Fruit fly (Drosophila melanogaster) whole organism, prepupa: ENCODE data around the gene Mrp4.

Experiments
- Blimp-1 ChIP-seq: fragments of 200-800 bp; sonication (Bioruptor generic); optimal IDR thresholded peaks from 3 replicates; lab custom pipeline; 2017; ENCODE audit warnings: missing biosample characterization, missing genetic modification characterization, mild to moderate bottlenecking, moderate library complexity, missing genetic modification reagents
- CG10631 ChIP-seq: fragments of 200-800 bp; sonication (Bioruptor generic); optimal IDR thresholded peaks from 2 replicates; lab custom pipeline; 2016; ENCODE audit warnings: missing biosample characterization, missing genetic modification characterization
- CG10669 ChIP-seq: fragments of 200-800 bp; sonication (Bioruptor generic); optimal IDR thresholded peaks from 3 replicates; lab custom pipeline; 2018; ENCODE audit warnings: missing biosample characterization, mild to moderate bottlenecking, missing genetic modification characterization, moderate library complexity
- CG11294 ChIP-seq: fragments of 200-800 bp; sonication (Bioruptor generic); IDR thresholded peaks from 2 replicates; pipeline ENCODE4 v1.3.6; 2022; ENCODE audit warnings: missing biosample characterization, missing genetic modification characterization
- CG11762 ChIP-seq: fragments of 200-800 bp; sonication (Bioruptor generic); optimal IDR thresholded peaks from 3 replicates; lab custom pipeline; 2016; ENCODE audit warnings: missing biosample characterization, missing genetic modification characterization; ENCODE audit not compliant: insufficient read depth
- CG1621 ChIP-seq: fragments of 200-800 bp; sonication (Bioruptor generic); optimal IDR thresholded peaks from 3 replicates; lab custom pipeline; 2018; ENCODE audit warnings: missing biosample characterization, mild to moderate bottlenecking, missing genetic modification characterization
- CG16779 ChIP-seq: fragments of 200-800 bp; sonication (Bioruptor generic); optimal IDR thresholded peaks from 3 replicates; lab custom pipeline; 2017; ENCODE audit warnings: missing biosample characterization, mild to moderate bottlenecking, missing genetic modification characterization
- CG3032 ChIP-seq: fragments of 200-800 bp; optimal IDR thresholded peaks from 2 replicates; lab custom pipeline; 2019; ENCODE audit warnings: missing biosample characterization, mild to moderate bottlenecking, missing genetic modification characterization, moderate library complexity
- CG31627 ChIP-seq: fragments of 200-800 bp; sonication (Bioruptor generic); optimal IDR thresholded peaks from 3 replicates; lab custom pipeline; 2016; ENCODE audit warnings: missing biosample characterization, missing genetic modification characterization
- CG32006 ChIP-seq: fragments of 200-800 bp; sonication (Bioruptor generic); optimal IDR thresholded peaks from 3 replicates; lab custom pipeline; 2017; ENCODE audit warnings: missing biosample characterization, mild to moderate bottlenecking, missing genetic modification characterization
- CG34406 ChIP-seq: fragments of 200-800 bp; sonication (Bioruptor generic); optimal IDR thresholded peaks from 3 replicates; lab custom pipeline; 2016; ENCODE audit warnings: missing biosample characterization, missing genetic modification characterization
- CG3919 ChIP-seq: fragments of 200-800 bp; sonication (Bioruptor generic); optimal IDR thresholded peaks from 3 replicates; lab custom pipeline; 2016; ENCODE audit warnings: missing biosample characterization, missing genetic modification characterization
- CG6792 ChIP-seq: fragments of 200-800 bp; sonication (Bioruptor generic); optimal IDR thresholded peaks from 3 replicates; lab custom pipeline; 2016; ENCODE audit warnings: missing biosample characterization, missing genetic modification characterization
- CG6808 ChIP-seq: fragments of 200-800 bp; sonication (Bioruptor generic); optimal IDR thresholded peaks from 3 replicates; lab custom pipeline; 2017; ENCODE audit warnings: missing biosample characterization, missing genetic modification characterization, mild to moderate bottlenecking, moderate library complexity, missing genetic modification reagents
- CG6854 ChIP-seq: fragments of 200-800 bp; sonication (Bioruptor generic); optimal IDR thresholded peaks from 2 replicates; lab custom pipeline; 2017; ENCODE audit warnings: missing biosample characterization, mild to moderate bottlenecking, missing genetic modification characterization
- CG7368 ChIP-seq: fragments of 200-800 bp; sonication (Bioruptor generic); optimal IDR thresholded peaks from 3 replicates; lab custom pipeline; 2016; ENCODE audit warnings: missing biosample characterization, missing genetic modification characterization
- CG8119 ChIP-seq: fragments of 200-800 bp; sonication (Bioruptor generic); IDR thresholded peaks from 3 replicates; pipeline ENCODE4 v1.3.6; 2022; ENCODE audit warnings: missing biosample characterization, missing genetic modification characterization
- CG8319 ChIP-seq: fragments of 200-800 bp; sonication (Bioruptor generic); optimal IDR thresholded peaks from 3 replicates; lab custom pipeline; 2016; ENCODE audit warnings: missing biosample characterization, missing genetic modification characterization
- CG8632 ChIP-seq: fragments of 200-800 bp; sonication (Bioruptor generic); optimal IDR thresholded peaks from 3 replicates; lab custom pipeline; 2016; ENCODE audit warnings: missing biosample characterization, missing genetic modification characterization
- CG9139 ChIP-seq: fragments of 200-800 bp; sonication (Bioruptor generic); optimal IDR thresholded peaks from 3 replicates; lab custom pipeline; 2017; ENCODE audit warnings: missing biosample characterization, mild to moderate bottlenecking, missing genetic modification characterization
- Eip75B ChIP-seq: fragments of 200-800 bp; sonication (Bioruptor generic); optimal IDR thresholded peaks from 3 replicates; lab custom pipeline; 2016; ENCODE audit warnings: missing biosample characterization, missing genetic modification characterization
- Eip78C ChIP-seq: fragments of 200-800 bp; sonication (Bioruptor generic); peaks from one replicate; lab custom pipeline; 2016; ENCODE audit warnings: missing biosample characterization, missing genetic modification characterization
- Eip93F ChIP-seq: fragments of 200-800 bp; sonication (Bioruptor generic); optimal IDR thresholded peaks from 2 replicates; lab custom pipeline; 2016; ENCODE audit warnings: missing biosample characterization, mild to moderate bottlenecking, missing genetic modification characterization
- Ets96B ChIP-seq: fragments of 200-800 bp; optimal IDR thresholded peaks from 2 replicates; lab custom pipeline; 2019; ENCODE audit warnings: missing biosample characterization, mild to moderate bottlenecking, missing genetic modification characterization, moderate library complexity
- Gug ChIP-seq: fragments of 200-800 bp; sonication (Bioruptor generic); IDR thresholded peaks from 2 replicates; pipeline ENCODE4 v1.3.6; 2022; ENCODE audit warnings: missing biosample characterization, missing genetic modification characterization
- Hr38 ChIP-seq: sonication (Bioruptor generic); optimal IDR thresholded peaks from 2 replicates; lab custom pipeline; 2016; ENCODE audit warnings: missing biosample characterization, missing genetic modification characterization
- Hr4 ChIP-seq: fragments of 200-800 bp; sonication (Bioruptor generic); optimal IDR thresholded peaks from 3 replicates; lab custom pipeline; 2016; ENCODE audit warnings: missing biosample characterization, missing genetic modification characterization
- Lpt ChIP-seq: fragments of 200-800 bp; sonication (Bioruptor generic); optimal IDR thresholded peaks from 3 replicates; lab custom pipeline; 2016; ENCODE audit warnings: missing biosample characterization, missing genetic modification characterization
- Met ChIP-seq: fragments of 200-800 bp; sonication (Bioruptor generic); optimal IDR thresholded peaks from 3 replicates; lab custom pipeline; 2016; ENCODE audit warnings: missing biosample characterization, missing genetic modification characterization
- Sox102F ChIP-seq: fragments of 200-800 bp; sonication (Bioruptor generic); optimal IDR thresholded peaks from 2 replicates; lab custom pipeline; 2016; ENCODE audit warnings: missing biosample characterization, mild to moderate bottlenecking, missing genetic modification characterization
- Sox14 ChIP-seq: fragments of 200-800 bp; sonication (Bioruptor generic); optimal IDR thresholded peaks from 3 replicates; lab custom pipeline; 2016; ENCODE audit warnings: missing biosample characterization, missing genetic modification characterization
- Sox15 ChIP-seq: fragments of 200-800 bp; sonication (Bioruptor generic); optimal IDR thresholded peaks from 3 replicates; lab custom pipeline; 2016; ENCODE audit warnings: missing biosample characterization, missing genetic modification characterization
- achi ChIP-seq: fragments of 200-800 bp; sonication (Bioruptor generic); optimal IDR thresholded peaks from 3 replicates; lab custom pipeline; 2016; ENCODE audit warnings: missing biosample characterization, missing genetic modification characterization
- cyc ChIP-seq: fragments of 200-800 bp; sonication (Bioruptor generic); optimal IDR thresholded peaks from 3 replicates; lab custom pipeline; 2016; ENCODE audit warnings: missing biosample characterization, missing genetic modification characterization
- dac ChIP-seq: fragments of 200-800 bp; sonication (Bioruptor generic); optimal IDR thresholded peaks from 2 replicates; lab custom pipeline; 2017; ENCODE audit warnings: missing biosample characterization, mild to moderate bottlenecking, missing genetic modification characterization
- dsx ChIP-seq: fragments of 200-800 bp; optimal IDR thresholded peaks from 3 replicates; lab custom pipeline; 2019; ENCODE audit warnings: missing biosample characterization, mild to moderate bottlenecking, missing genetic modification characterization, moderate library complexity; ENCODE audit not compliant: poor library complexity, severe bottlenecking
- eg ChIP-seq: fragments of 200-800 bp; sonication (Bioruptor generic); IDR thresholded peaks from 3 replicates; pipeline ENCODE4 v1.3.6; 2022; ENCODE audit warnings: missing biosample characterization, missing genetic modification characterization
- esn ChIP-seq: fragments of 200-800 bp; sonication (Bioruptor generic); optimal IDR thresholded peaks from 2 replicates; lab custom pipeline; 2016; ENCODE audit warnings: missing biosample characterization, mild to moderate bottlenecking, missing genetic modification characterization, moderate library complexity
- fd59A ChIP-seq: fragments of 200-800 bp; sonication (Bioruptor generic); optimal IDR thresholded peaks from 2 replicates; lab custom pipeline; 2017; ENCODE audit warnings: missing biosample characterization, mild to moderate bottlenecking, missing genetic modification characterization, missing genetic modification reagents
- fd85E ChIP-seq: fragments of 200-800 bp; sonication (Bioruptor generic); optimal IDR thresholded peaks from 3 replicates; lab custom pipeline; 2016; ENCODE audit warnings: missing biosample characterization, missing genetic modification characterization
- fkh ChIP-seq: fragments of 200-800 bp; sonication (Bioruptor generic); optimal IDR thresholded peaks from 3 replicates; lab custom pipeline; 2017; ENCODE audit warnings: missing biosample characterization, mild to moderate bottlenecking, missing genetic modification characterization, moderate library complexity
- lz ChIP-seq: fragments of 200-800 bp; sonication (Bioruptor generic); optimal IDR thresholded peaks from 3 replicates; lab custom pipeline; 2016; ENCODE audit warnings: missing biosample characterization, missing genetic modification characterization
- net ChIP-seq: fragments of 200-800 bp; sonication (Bioruptor generic); optimal IDR thresholded peaks from 3 replicates; lab custom pipeline; 2016; ENCODE audit warnings: missing biosample characterization, missing genetic modification characterization
- pdm3 ChIP-seq: fragments of 200-800 bp; sonication (Bioruptor generic); optimal IDR thresholded peaks from 3 replicates; lab custom pipeline; 2016; ENCODE audit warnings: missing biosample characterization, missing genetic modification characterization
- salr ChIP-seq, 2 experiments: fragments of 200-800 bp; sonication (Bioruptor generic); optimal IDR thresholded peaks; 3 replicates each; lab custom pipeline; 2016 to 2018; ENCODE audit warnings: missing biosample characterization in 2 of 2, missing genetic modification characterization in 2 of 2, mild to moderate bottlenecking in 1 of 2
- spab ChIP-seq: fragments of 200-800 bp; sonication (Bioruptor generic); optimal IDR thresholded peaks from 2 replicates; lab custom pipeline; 2017; ENCODE audit warnings: missing biosample characterization, mild to moderate bottlenecking, missing genetic modification characterization, missing genetic modification reagents
- svp ChIP-seq: fragments of 200-800 bp; sonication (Bioruptor generic); peaks from one replicate; lab custom pipeline; 2016; ENCODE audit warnings: missing biosample characterization, missing genetic modification characterization
- vri ChIP-seq: fragments of 200-800 bp; sonication (Bioruptor generic); optimal IDR thresholded peaks from 3 replicates; lab custom pipeline; 2016; ENCODE audit warnings: missing biosample characterization, mild to moderate bottlenecking, missing genetic modification characterization

Gene Mrp4

dm6 chr3R:11616219-11616618 lies 47.2 kb downstream of the Mrp4 start (continued):
- TF ChIP-seq CG8319 (no peak), CG6808 (GFP tag; lab: Kevin White, UChicago) (peak; percentile 68), Eip78C (GFP tag; lab: Kevin White, UChicago) (peak; percentile 84), esn (GFP tag; lab: Kevin White, UChicago) (no peak), Sox14 (no peak), CG31627 (no peak), Blimp-1 (GFP tag; lab: Kevin White, UChicago) (no peak), lz (GFP tag; lab: Kevin White, UChicago) (peak; percentile 11), dac (GFP tag; lab: Kevin White, UChicago) (no peak), Hr38 (no peak), Ets96B (peak; percentile 46), CG32006 (peak; percentile 71), CG34406 (GFP tag; lab: Kevin White, UChicago) (no peak), salr (GFP tag; optimal IDR thresholded peaks at IDR 0.05; lab: Kevin White, UChicago) (peak in 1 of 2 experiments; percentile 64), dsx (GFP tag; lab: Kevin White, UChicago) (no peak), net (GFP tag; lab: Kevin White, UChicago) (peak; percentile 53), vri (no peak)

dm6 chr3R:11617363-11617762 lies 48.3 kb downstream of the Mrp4 start:
- TF ChIP-seq lz (GFP tag; lab: Kevin White, UChicago) (no peak), Eip75B (GFP tag; lab: Kevin White, UChicago) (peak; percentile 29), CG10669 (peak; percentile 19), dsx (GFP tag; lab: Kevin White, UChicago) (no peak), Eip93F (GFP tag; lab: Kevin White, UChicago) (no peak), spab (no peak), Blimp-1 (GFP tag; lab: Kevin White, UChicago) (no peak), CG9139 (GFP tag; lab: Kevin White, UChicago) (no peak), Lpt (GFP tag; lab: Kevin White, UChicago) (no peak), CG8632 (GFP tag; lab: Kevin White, UChicago) (no peak), CG6792 (GFP tag; lab: Kevin White, UChicago) (peak; percentile 11), CG8119 (peak; percentile 66; the same call in 2 of the 3 replicates), Sox14 (peak; percentile 44), eg (peak; percentile 6; the same call in 1 of the 3 replicates), CG16779 (no peak), Gug (no peak), CG8319 (no peak), CG11762 (GFP tag; lab: Kevin White, UChicago) (no peak), CG3919 (GFP tag; lab: Kevin White, UChicago) (peak; percentile 21), CG7368 (GFP tag; lab: Kevin White, UChicago) (peak; percentile 2), CG3032 (tag; lab: Kevin White, UChicago) (peak; percentile 15), fkh (no peak), fd59A (GFP tag; lab: Kevin White, UChicago) (peak; percentile 17), Sox15 (GFP tag; lab: Kevin White, UChicago) (no peak), net (GFP tag; lab: Kevin White, UChicago) (no peak), dac (GFP tag; lab: Kevin White, UChicago) (no peak), CG32006 (peak; percentile 67), Eip78C (GFP tag; lab: Kevin White, UChicago) (peak; percentile 86), achi (GFP tag; lab: Kevin White, UChicago) (peak; percentile 41), Sox102F (no peak), Ets96B (peak; percentile 45), cyc (GFP tag; lab: Kevin White, UChicago) (no peak), svp (GFP tag; lab: Kevin White, UChicago) (no peak), CG6808 (GFP tag; lab: Kevin White, UChicago) (peak; percentile 7), CG34406 (GFP tag; lab: Kevin White, UChicago) (no peak), CG31627 (no peak), pdm3 (GFP tag; lab: Kevin White, UChicago) (peak; percentile 38), Hr4 (GFP tag; lab: Kevin White, UChicago) (peak; percentile 55), fd85E (GFP tag; lab: Kevin White, UChicago) (no peak), CG11294 (no peak), CG1621 (tag; lab: Kevin White, UChicago) (peak; percentile 10), salr (GFP tag; optimal IDR thresholded peaks at IDR 0.05; lab: Kevin White, UChicago) (peak in 1 of 2 experiments; percentile 31), CG6854 (GFP tag; lab: Kevin White, UChicago) (no peak), esn (GFP tag; lab: Kevin White, UChicago) (no peak), CG10631 (GFP tag; lab: Kevin White, UChicago) (peak; percentile 51), Met (GFP tag; lab: Kevin White, UChicago) (no peak)
